Worm (Caenorhabditis elegans) whole organism, young adult: Measurements from ENCODE around the gene bcas-2.

ENCODE experiments used
- B0261.1 ChIP-seq: sonication (generic microtip); optimal IDR thresholded peaks from 2 replicates; lab custom pipeline; 2016; ENCODE audit warnings: mild to moderate bottlenecking, missing genetic modification characterization, moderate library complexity, missing compliant biosample characterization
- C06A6.2 ChIP-seq: fragments of 200-800 bp; sonication (Bioruptor generic); conservative IDR thresholded peaks from 2 replicates; pipeline ENCODE4 v1.3.6; 2022; ENCODE audit warnings: missing genetic modification characterization, missing compliant biosample characterization
- C17E4.6 ChIP-seq: fragments of 200-800 bp; sonication (Bioruptor generic); IDR thresholded peaks from 2 replicates; pipeline ENCODE4 v1.3.6; 2022; ENCODE audit warnings: missing genetic modification reagents, missing genetic modification characterization, missing compliant biosample characterization
- F22D6.2 ChIP-seq: sonication (generic microtip); optimal IDR thresholded peaks from 2 replicates; lab custom pipeline; 2016; ENCODE audit warnings: mild to moderate bottlenecking, missing genetic modification characterization, missing compliant biosample characterization
- F23B12.7 ChIP-seq: sonication (generic microtip); optimal IDR thresholded peaks from 2 replicates; lab custom pipeline; 2017; ENCODE audit warnings: missing genetic modification characterization, mild to moderate bottlenecking, missing compliant biosample characterization, antibody characterized with exemption, moderate library complexity; ENCODE audit not compliant: insufficient read depth
- F37B4.10 ChIP-seq: fragments of 200-800 bp; sonication (Bioruptor generic); IDR thresholded peaks from 2 replicates; pipeline ENCODE4 v1.3.6; 2022; ENCODE audit warnings: missing genetic modification characterization, missing compliant biosample characterization
- F52B5.7 ChIP-seq: sonication (generic microtip); optimal IDR thresholded peaks from 2 replicates; lab custom pipeline; 2016; ENCODE audit warnings: mild to moderate bottlenecking, missing genetic modification characterization, missing compliant biosample characterization
- F55B11.4 ChIP-seq: sonication (generic microtip); optimal IDR thresholded peaks from 2 replicates; lab custom pipeline; 2016; ENCODE audit warnings: missing compliant biosample characterization, missing genetic modification characterization, borderline replicate concordance; ENCODE audit not compliant: insufficient read depth
- F57A8.1 ChIP-seq: fragments of 200-800 bp; sonication (Bioruptor generic); optimal IDR thresholded peaks from 2 replicates; lab custom pipeline; 2018; ENCODE audit warnings: mild to moderate bottlenecking, missing genetic modification characterization, moderate library complexity, missing compliant biosample characterization
- K11D2.4 ChIP-seq: fragments of 200-800 bp; sonication (Bioruptor generic); IDR thresholded peaks from 2 replicates; pipeline ENCODE4 v1.3.6; 2022; ENCODE audit warnings: missing genetic modification reagents, missing genetic modification characterization, missing compliant biosample characterization
- K12H6.12 ChIP-seq: fragments of 200-800 bp; sonication (Bioruptor generic); optimal IDR thresholded peaks from 2 replicates; lab custom pipeline; 2018; ENCODE audit warnings: mild to moderate bottlenecking, missing genetic modification characterization, missing compliant biosample characterization
- T07F8.4 ChIP-seq: sonication (generic microtip); optimal IDR thresholded peaks from 2 replicates; lab custom pipeline; 2016; ENCODE audit warnings: mild to moderate bottlenecking, missing genetic modification characterization, moderate library complexity, missing compliant biosample characterization
- Y53F4B.3 ChIP-seq: fragments of 200-800 bp; sonication (Bioruptor generic); IDR thresholded peaks from 2 replicates; pipeline ENCODE4 v1.3.6; 2022; ENCODE audit warnings: missing genetic modification reagents, missing genetic modification characterization, missing compliant biosample characterization
- Y53G8AR.9 ChIP-seq: fragments of 200-800 bp; sonication (Bioruptor generic); conservative IDR thresholded peaks from 2 replicates; pipeline ENCODE4 v1.3.6; 2022; ENCODE audit warnings: missing genetic modification reagents, missing genetic modification characterization, missing compliant biosample characterization
- Y95B8A.8 ChIP-seq: fragments of 200-800 bp; sonication (Bioruptor generic); IDR thresholded peaks from 2 replicates; pipeline ENCODE4 v1.3.6; 2022; ENCODE audit warnings: missing genetic modification reagents, missing genetic modification characterization, missing compliant biosample characterization
- akir-1 ChIP-seq: fragments of 200-800 bp; sonication (Bioruptor generic); optimal IDR thresholded peaks from 2 replicates; lab custom pipeline; 2018; ENCODE audit warnings: mild to moderate bottlenecking, missing genetic modification characterization, moderate library complexity, missing compliant biosample characterization
- attf-5 ChIP-seq: fragments of 200-800 bp; sonication (Bioruptor generic); optimal IDR thresholded peaks from 2 replicates; lab custom pipeline; 2018; ENCODE audit warnings: mild to moderate bottlenecking, missing genetic modification characterization, missing compliant biosample characterization
- cebp-2 ChIP-seq: fragments of 200-800 bp; sonication (Bioruptor generic); IDR thresholded peaks from 2 replicates; pipeline ENCODE4 v1.3.6; 2022; ENCODE audit warnings: missing genetic modification characterization, missing compliant biosample characterization
- ceh-27 ChIP-seq: fragments of 200-800 bp; sonication (Bioruptor generic); optimal IDR thresholded peaks from 2 replicates; lab custom pipeline; 2018; ENCODE audit warnings: mild to moderate bottlenecking, missing genetic modification characterization, moderate library complexity, missing compliant biosample characterization
- ceh-40 ChIP-seq: fragments of 200-800 bp; sonication (Bioruptor generic); IDR thresholded peaks from 2 replicates; pipeline ENCODE4 v1.3.6; 2022; ENCODE audit warnings: missing genetic modification characterization, missing compliant biosample characterization
- chd-7 ChIP-seq: sonication (generic microtip); optimal IDR thresholded peaks from 2 replicates; lab custom pipeline; 2016; ENCODE audit warnings: mild to moderate bottlenecking, missing genetic modification characterization, moderate library complexity, missing compliant biosample characterization
- dox-1 ChIP-seq: fragments of 200-800 bp; sonication (Bioruptor generic); IDR thresholded peaks from 2 replicates; pipeline ENCODE4 v1.3.6; 2022; ENCODE audit warnings: missing genetic modification reagents, missing genetic modification characterization, missing compliant biosample characterization
- egl-44 ChIP-seq: fragments of 200-800 bp; sonication (Bioruptor generic); IDR thresholded peaks from 2 replicates; pipeline ENCODE4 v1.3.6; 2022; ENCODE audit warnings: missing genetic modification reagents, missing genetic modification characterization, missing compliant biosample characterization
- egrh-3 ChIP-seq: fragments of 200-800 bp; sonication (Bioruptor generic); IDR thresholded peaks from 2 replicates; pipeline ENCODE4 v1.3.6; 2022; ENCODE audit warnings: missing genetic modification reagents, missing genetic modification characterization, missing compliant biosample characterization
- hlh-12 ChIP-seq: sonication (generic microtip); optimal IDR thresholded peaks from 2 replicates; lab custom pipeline; 2016; ENCODE audit warnings: missing genetic modification characterization, missing compliant biosample characterization
- hlh-26 ChIP-seq: fragments of 200-800 bp; sonication (Bioruptor generic); conservative IDR thresholded peaks from 2 replicates; pipeline ENCODE4 v1.3.6; 2022; ENCODE audit warnings: missing genetic modification reagents, missing genetic modification characterization, missing compliant biosample characterization
- hsf-1 ChIP-seq: fragments of 200-800 bp; sonication (Bioruptor generic); IDR thresholded peaks from 2 replicates; pipeline ENCODE4 v1.3.6; 2022; ENCODE audit warnings: missing genetic modification reagents, missing genetic modification characterization, missing compliant biosample characterization
- lag-1 ChIP-seq: fragments of 200-800 bp; sonication (Bioruptor generic); IDR thresholded peaks from 2 replicates; pipeline ENCODE4 v1.3.6; 2022; ENCODE audit warnings: missing genetic modification reagents, missing genetic modification characterization, missing compliant biosample characterization
- lin-26 ChIP-seq: fragments of 200-800 bp; sonication (Bioruptor generic); IDR thresholded peaks from 2 replicates; pipeline ENCODE4 v1.3.6; 2022; ENCODE audit warnings: missing genetic modification reagents, missing genetic modification characterization, missing compliant biosample characterization
- lin-40 ChIP-seq: sonication (generic microtip); optimal IDR thresholded peaks from 2 replicates; lab custom pipeline; 2016; ENCODE audit warnings: missing genetic modification characterization, mild to moderate bottlenecking, missing compliant biosample characterization, missing genotype, missing genetic modification reagents
- lin-54 ChIP-seq: fragments of 200-800 bp; sonication (Bioruptor generic); optimal IDR thresholded peaks from 2 replicates; lab custom pipeline; 2018; ENCODE audit warnings: mild to moderate bottlenecking, missing genetic modification characterization, missing compliant biosample characterization
- lsl-1 ChIP-seq: fragments of 200-800 bp; sonication (Bioruptor generic); optimal IDR thresholded peaks from 2 replicates; lab custom pipeline; 2018; ENCODE audit warnings: mild to moderate bottlenecking, missing genetic modification characterization, moderate library complexity, missing compliant biosample characterization
- lsy-27 ChIP-seq: sonication (generic microtip); optimal IDR thresholded peaks from 2 replicates; lab custom pipeline; 2017; ENCODE audit warnings: missing genetic modification characterization, mild to moderate bottlenecking, missing compliant biosample characterization, antibody characterized with exemption, missing genotype, borderline replicate concordance; ENCODE audit not compliant: insufficient read depth
- madf-10 ChIP-seq: sonication (generic microtip); optimal IDR thresholded peaks from 2 replicates; lab custom pipeline; 2016; ENCODE audit warnings: mild to moderate bottlenecking, missing genetic modification characterization, missing compliant biosample characterization
- madf-3 ChIP-seq: fragments of 200-800 bp; sonication (Bioruptor generic); IDR thresholded peaks from 2 replicates; pipeline ENCODE4 v1.3.6; 2022; ENCODE audit warnings: missing genetic modification reagents, missing genetic modification characterization, missing compliant biosample characterization
- nfya-1 ChIP-seq: sonication (generic microtip); optimal IDR thresholded peaks from 2 replicates; lab custom pipeline; 2017; ENCODE audit warnings: antibody characterized with exemption, missing compliant biosample characterization, missing genetic modification characterization, borderline replicate concordance; ENCODE audit not compliant: insufficient read depth
- nhr-27 ChIP-seq: fragments of 200-800 bp; sonication (Bioruptor generic); optimal IDR thresholded peaks from 2 replicates; lab custom pipeline; 2018; ENCODE audit warnings: mild to moderate bottlenecking, missing genetic modification characterization, moderate library complexity, missing compliant biosample characterization
- pha-4 ChIP-seq: fragments of 150-350 bp; sonication (generic microtip); optimal IDR thresholded peaks from 2 replicates; lab custom pipeline; 2014; ENCODE audit warnings: missing biosample characterization, missing genetic modification reagents, missing genetic modification characterization
- sea-2 ChIP-seq: fragments of 200-800 bp; sonication (Bioruptor generic); IDR thresholded peaks from 2 replicates; pipeline ENCODE4 v1.3.6; 2022; ENCODE audit warnings: missing genetic modification characterization, missing compliant biosample characterization
- snpc-3.4 ChIP-seq: sonication (generic microtip); optimal IDR thresholded peaks from 2 replicates; lab custom pipeline; 2017; ENCODE audit warnings: missing genetic modification characterization, mild to moderate bottlenecking, missing compliant biosample characterization, antibody characterized with exemption, moderate library complexity, missing genotype, missing genetic modification reagents
- snpc-4 ChIP-seq, 5 experiments: fragments of 150-350 bp in 1 of 5; sonication (generic microtip) in 4 of 5; optimal IDR thresholded peaks; 2 replicates each; lab custom pipeline; 2014 to 2018; ENCODE audit warnings: missing genetic modification characterization in 5 of 5, missing biosample characterization in 3 of 5, antibody characterized with exemption in 2 of 5, mild to moderate bottlenecking in 2 of 5, missing compliant biosample characterization in 2 of 5, missing genotype in 2 of 5, moderate library complexity in 2 of 5, missing genetic modification reagents in 1 of 5
- sptf-2 ChIP-seq: fragments of 200-800 bp; sonication (Bioruptor generic); optimal IDR thresholded peaks from 2 replicates; lab custom pipeline; 2018; ENCODE audit warnings: mild to moderate bottlenecking, missing genetic modification characterization, missing compliant biosample characterization
- tbp1 ChIP-seq: fragments of 200-800 bp; sonication (Bioruptor generic); optimal IDR thresholded peaks from 2 replicates; lab custom pipeline; 2018; ENCODE audit warnings: mild to moderate bottlenecking, missing genetic modification characterization, missing compliant biosample characterization
- xnd-1 ChIP-seq: sonication (generic microtip); optimal IDR thresholded peaks from 2 replicates; lab custom pipeline; 2016; ENCODE audit warnings: missing genotype, missing genetic modification reagents, missing genetic modification characterization, missing compliant biosample characterization
- zim-3 ChIP-seq: sonication (generic microtip); optimal IDR thresholded peaks from 2 replicates; lab custom pipeline; 2017; ENCODE audit warnings: mild to moderate bottlenecking, missing genetic modification characterization, moderate library complexity, missing compliant biosample characterization
- ztf-22 ChIP-seq: fragments of 200-800 bp; sonication (Bioruptor generic); optimal IDR thresholded peaks from 2 replicates; lab custom pipeline; 2018; ENCODE audit warnings: mild to moderate bottlenecking, missing genetic modification characterization, moderate library complexity, missing compliant biosample characterization
- ztf-28 ChIP-seq: fragments of 200-800 bp; sonication (Bioruptor generic); IDR thresholded peaks from 2 replicates; pipeline ENCODE4 v1.3.6; 2022; ENCODE audit warnings: missing genetic modification reagents, missing genetic modification characterization, missing compliant biosample characterization
- ztf-3 ChIP-seq: fragments of 200-800 bp; sonication (Bioruptor generic); optimal IDR thresholded peaks from 2 replicates; lab custom pipeline; 2018; ENCODE audit warnings: mild to moderate bottlenecking, missing genetic modification characterization, missing compliant biosample characterization

The bcas-2 gene

ce11 chrIII:6207881-6208280, 37.7 kb downstream of the bcas-2 start, which contains the start of gene C23G10.2 (continued):
- TF ChIP-seq hsf-1 (GFP tag; lab: Robert Waterston, UW) (peak; percentile 61), Y53F4B.3 (no peak), tbp1 (GFP tag; lab: Kevin White, UChicago) (peak; percentile 39), sea-2 (no peak), F57A8.1 (no peak), F37B4.10 (GFP tag; lab: Robert Waterston, UW) (no peak), F55B11.4 (tag; lab: Kevin White, UChicago) (no peak), lin-54 (GFP tag; lab: Kevin White, UChicago) (peak; percentile 16), egl-44 (GFP tag; lab: Robert Waterston, UW) (no peak), C17E4.6 (no peak), F23B12.7 (no peak), madf-3 (GFP tag; lab: Robert Waterston, UW) (peak; percentile 58; the same call in 1 of the 2 replicates), ztf-22 (no peak), F52B5.7 (tag; lab: Kevin White, UChicago) (no peak), akir-1 (GFP tag; lab: Kevin White, UChicago) (no peak), C06A6.2 (GFP tag; lab: Robert Waterston, UW) (no peak), lin-40 (tag; lab: Kevin White, UChicago) (no peak), cebp-2 (GFP tag; lab: Robert Waterston, UW) (no peak), ztf-28 (no peak), pha-4 (tag; lab: Kevin White, UChicago) (no peak), ceh-27 (no peak), sptf-2 (GFP tag; lab: Kevin White, UChicago) (no peak), snpc-4 (GFP tag; optimal IDR thresholded peaks at IDR 0.05; lab: Kevin White, UChicago) (no peak), snpc-4 (tag; optimal IDR thresholded peaks at IDR 0.05; lab: Kevin White, UChicago) (peak in 2 of 4 experiments; percentile 24), lsl-1 (peak; percentile 1), egrh-3 (no peak), lag-1 (GFP tag; lab: Robert Waterston, UW) (no peak), lsy-27 (tag; lab: Kevin White, UChicago) (no peak), ceh-40 (GFP tag; lab: Robert Waterston, UW) (no peak), Y95B8A.8 (0 out of 2 replicates have a peak, but pooled peaks have one; percentile 31), nhr-27 (tag; lab: Kevin White, UChicago) (no peak), attf-5 (no peak), ztf-3 (GFP tag; lab: Kevin White, UChicago) (no peak), T07F8.4 (tag; lab: Kevin White, UChicago) (no peak), hlh-12 (no peak), zim-3 (tag; lab: Kevin White, UChicago) (no peak), B0261.1 (no peak), madf-10 (tag; lab: Kevin White, UChicago) (no peak), hlh-26 (no peak), K12H6.12 (tag; lab: Kevin White, UChicago) (no peak), dox-1 (peak; percentile 31; the same call in 1 of the 2 replicates), xnd-1 (tag; lab: Kevin White, UChicago) (peak; percentile 18), chd-7 (no peak), nfya-1 (tag; lab: Kevin White, UChicago) (no peak), lin-26 (peak; percentile 69), K11D2.4 (no peak), Y53G8AR.9 (no peak), F22D6.2 (tag; lab: Kevin White, UChicago) (no peak), snpc-3.4 (tag; lab: Kevin White, UChicago) (peak; percentile 54)
